Worm (Caenorhabditis elegans) whole organism, young adult: Measurements from ENCODE around the gene F42H10.3.

Source experiments
- ZK185.1 ChIP-seq: sonication (generic microtip); optimal IDR thresholded peaks from 2 replicates; lab custom pipeline; 2016; ENCODE audit warnings: mild to moderate bottlenecking, missing genetic modification characterization, missing compliant biosample characterization; ENCODE audit not compliant: poor library complexity, severe bottlenecking
- ceh-79 ChIP-seq: sonication (generic microtip); optimal IDR thresholded peaks from 2 replicates; lab custom pipeline; 2017; ENCODE audit warnings: mild to moderate bottlenecking, missing genetic modification characterization, missing compliant biosample characterization
- ztf-18 ChIP-seq: sonication (generic microtip); optimal IDR thresholded peaks from 2 replicates; lab custom pipeline; 2016; ENCODE audit warnings: missing genotype, mild to moderate bottlenecking, missing genetic modification characterization, missing compliant biosample characterization

DNA sequence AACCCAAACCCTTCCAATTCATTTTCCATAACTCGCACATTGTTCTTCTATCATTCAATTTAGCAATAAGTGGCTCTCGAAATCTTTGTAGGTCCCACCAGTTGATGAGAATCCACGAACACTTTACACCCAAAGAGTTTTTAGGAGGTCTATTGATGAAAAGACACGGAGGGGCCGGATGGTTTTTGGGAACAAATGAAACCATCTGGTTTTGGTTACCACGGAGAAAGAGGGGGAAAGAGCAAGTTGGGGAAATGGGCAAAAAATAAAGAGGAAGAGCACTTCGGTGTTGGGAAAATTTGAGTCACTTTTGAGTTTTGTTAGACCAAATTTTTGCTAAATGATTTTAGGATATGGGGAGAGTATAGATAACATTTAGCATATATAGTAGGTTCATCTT is 16.4 kb upstream of the F42H10.3 start:
- TF ChIP-seq ceh-79 (no peak), ztf-18 (tag; lab: Kevin White, UChicago) (no peak), ZK185.1 (tag; lab: Kevin White, UChicago) (no peak)
